Fruit fly (Drosophila melanogaster) whole organism, pupa: ENCODE data around the gene Grip91.

Experiments
- CG8159 ChIP-seq: fragments of 200-800 bp; sonication (Bioruptor generic); optimal IDR thresholded peaks from 3 replicates; lab custom pipeline; 2018; ENCODE audit warnings: missing biosample characterization, mild to moderate bottlenecking, missing genetic modification characterization, moderate library complexity
- fd96Ca ChIP-seq: fragments of 200-800 bp; sonication (Bioruptor generic); IDR thresholded peaks from 3 replicates; pipeline ENCODE4 v1.3.6; 2022; ENCODE audit warnings: missing biosample characterization, missing genetic modification characterization

DNA sequence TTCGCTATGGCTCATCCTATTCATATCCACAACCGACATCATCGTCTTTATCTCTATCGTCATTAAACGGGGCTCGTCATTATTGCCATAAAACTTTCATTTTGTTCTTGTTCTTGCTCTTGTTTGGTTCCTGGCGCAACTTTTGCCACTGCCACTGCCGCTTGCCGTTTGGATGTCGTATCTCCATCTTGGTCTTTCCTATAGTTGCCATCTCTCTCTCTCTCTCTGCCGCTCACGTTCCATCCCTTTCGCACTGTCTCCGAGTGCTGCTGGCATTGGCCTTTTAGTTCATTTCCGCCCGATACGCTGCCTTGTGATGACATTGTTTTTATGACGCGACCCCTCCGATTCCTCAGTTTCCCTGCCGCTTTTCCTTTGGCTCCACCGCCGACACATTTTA, 48.0 kb upstream of the Grip91 start:
- TF ChIP-seq fd96Ca (GFP tag; lab: Robert Waterston, UW) (no peak), CG8159 (no peak)
